Worm (Caenorhabditis elegans) whole organism, L1 larva: ENCODE results near the gene vps-53.

Experiments
- C04F5.9 ChIP-seq: sonication (generic microtip); optimal IDR thresholded peaks from 2 replicates; lab custom pipeline; 2016; ENCODE audit warnings: missing genetic modification characterization, missing compliant biosample characterization
- F16B12.6 ChIP-seq: fragments of 150-350 bp; optimal IDR thresholded peaks from 2 replicates; lab custom pipeline; 2014; ENCODE audit warnings: missing biosample characterization, missing genetic modification characterization
- aha-1 ChIP-seq: fragments of 150-350 bp; optimal IDR thresholded peaks from 2 replicates; lab custom pipeline; 2014; ENCODE audit warnings: missing biosample characterization, missing genetic modification characterization
- alr-1 ChIP-seq: fragments of 200-800 bp; sonication (Bioruptor generic); optimal IDR thresholded peaks from 2 replicates; lab custom pipeline; 2018; ENCODE audit warnings: borderline replicate concordance, mild to moderate bottlenecking, missing genetic modification characterization, missing compliant biosample characterization
- aly-2 ChIP-seq: fragments of 150-350 bp; optimal IDR thresholded peaks from 2 replicates; lab custom pipeline; 2014; ENCODE audit warnings: missing biosample characterization, missing genetic modification characterization
- blmp-1 ChIP-seq: fragments of 150-350 bp; optimal IDR thresholded peaks from 2 replicates; lab custom pipeline; 2014; ENCODE audit warnings: missing biosample characterization, missing genetic modification characterization
- ceh-8 ChIP-seq: fragments of 200-800 bp; sonication (Bioruptor generic); optimal IDR thresholded peaks from 2 replicates; lab custom pipeline; 2018; ENCODE audit warnings: mild to moderate bottlenecking, missing genetic modification characterization, moderate library complexity, missing compliant biosample characterization
- ceh-82 ChIP-seq, 3 experiments: fragments of 150-350 bp in 1 of 3; sonication (generic microtip) in 2 of 3; optimal IDR thresholded peaks; 2 replicates each; lab custom pipeline; 2014 to 2017; ENCODE audit warnings: missing biosample characterization in 3 of 3, missing genetic modification characterization in 3 of 3
- ceh-88 ChIP-seq: fragments of 200-800 bp; sonication (Bioruptor generic); IDR thresholded peaks from 2 replicates; pipeline ENCODE4 v1.3.6; 2022; ENCODE audit warnings: missing genetic modification characterization, missing compliant biosample characterization
- dpl-1 ChIP-seq, 3 experiments: fragments of 150-350 bp in 2 of 3; sonication (generic microtip) in 1 of 3; optimal IDR thresholded peaks; 2 replicates each; lab custom pipeline; 2014 to 2017; ENCODE audit warnings: missing biosample characterization in 3 of 3, missing genetic modification characterization in 3 of 3, missing genetic modification reagents in 3 of 3
- dsc-1 ChIP-seq: sonication (generic microtip); optimal IDR thresholded peaks from 2 replicates; lab custom pipeline; 2016; ENCODE audit warnings: mild to moderate bottlenecking, missing genetic modification characterization, missing compliant biosample characterization
- efl-1 ChIP-seq, 4 experiments: fragments of 150-350 bp; optimal IDR thresholded peaks in 3 of 4; peaks in 1 of 4; 1 replicate in 1 of 4; 2 replicates in 3 of 4; lab custom pipeline; 2014; ENCODE audit warnings: missing biosample characterization in 2 of 4, missing genetic modification characterization in 2 of 4, missing genetic modification reagents in 2 of 4
- efl-3 ChIP-seq: fragments of 200-800 bp; sonication (Bioruptor generic); optimal IDR thresholded peaks from 2 replicates; lab custom pipeline; 2018; ENCODE audit warnings: mild to moderate bottlenecking, missing genetic modification characterization, missing compliant biosample characterization
- egl-13 ChIP-seq: sonication (generic microtip); optimal IDR thresholded peaks from 2 replicates; lab custom pipeline; 2016; ENCODE audit warnings: missing genotype, missing genetic modification reagents, missing genetic modification characterization, missing compliant biosample characterization
- fkh-8 ChIP-seq: sonication (generic microtip); optimal IDR thresholded peaks from 2 replicates; lab custom pipeline; 2016; ENCODE audit warnings: mild to moderate bottlenecking, missing genetic modification characterization, missing compliant biosample characterization
- hlh-4 ChIP-seq: sonication (generic microtip); optimal IDR thresholded peaks from 2 replicates; lab custom pipeline; 2016; ENCODE audit warnings: mild to moderate bottlenecking, missing genetic modification characterization, missing compliant biosample characterization
- irx-1 ChIP-seq: sonication (generic microtip); optimal IDR thresholded peaks from 2 replicates; lab custom pipeline; 2016; ENCODE audit warnings: missing genetic modification characterization, missing compliant biosample characterization
- isw-1 ChIP-seq: fragments of 200-800 bp; sonication (Bioruptor generic); IDR thresholded peaks from 2 replicates; pipeline ENCODE4 v1.3.6; 2022; ENCODE audit warnings: missing genetic modification characterization, missing compliant biosample characterization
- lin-14 ChIP-seq: fragments of 200-800 bp; sonication (Bioruptor generic); optimal IDR thresholded peaks from 2 replicates; lab custom pipeline; 2018; ENCODE audit warnings: mild to moderate bottlenecking, missing genetic modification characterization, moderate library complexity, missing compliant biosample characterization
- lin-15B ChIP-seq: fragments of 150-350 bp; sonication (generic microtip); optimal IDR thresholded peaks from 3 replicates; lab custom pipeline; 2014; ENCODE audit warnings: missing biosample characterization, missing genetic modification characterization
- lin-39 ChIP-seq: fragments of 150-350 bp; optimal IDR thresholded peaks from 2 replicates; lab custom pipeline; 2014; ENCODE audit warnings: missing biosample characterization, missing genetic modification reagents, missing genetic modification characterization
- lir-3 ChIP-seq: sonication (generic microtip); optimal IDR thresholded peaks from 2 replicates; lab custom pipeline; 2016; ENCODE audit warnings: mild to moderate bottlenecking, missing genetic modification characterization, moderate library complexity, missing compliant biosample characterization; ENCODE audit not compliant: poor library complexity
- lsy-2 ChIP-seq, 2 experiments: fragments of 150-350 bp; optimal IDR thresholded peaks; 2 replicates each; lab custom pipeline; 2014; ENCODE audit warnings: missing biosample characterization in 2 of 2, missing genetic modification characterization in 2 of 2
- mab-9 ChIP-seq: fragments of 200-800 bp; sonication (Bioruptor generic); IDR thresholded peaks from 2 replicates; pipeline ENCODE4 v1.3.6; 2022; ENCODE audit warnings: missing genetic modification reagents, missing genetic modification characterization, missing compliant biosample characterization
- mdl-1 ChIP-seq, 2 experiments: fragments of 150-350 bp; optimal IDR thresholded peaks; 2 replicates each; lab custom pipeline; 2014 to 2017; ENCODE audit warnings: missing biosample characterization in 2 of 2, missing genetic modification characterization in 2 of 2, inconsistent platforms in 1 of 2
- mef-2 ChIP-seq: fragments of 150-350 bp; optimal IDR thresholded peaks from 2 replicates; lab custom pipeline; 2014; ENCODE audit warnings: missing biosample characterization, missing genetic modification characterization
- mep-1 ChIP-seq: fragments of 150-350 bp; optimal IDR thresholded peaks from 2 replicates; lab custom pipeline; 2014; ENCODE audit warnings: missing biosample characterization, missing genetic modification characterization
- nhr-11 ChIP-seq: fragments of 150-350 bp; optimal IDR thresholded peaks from 2 replicates; lab custom pipeline; 2014; ENCODE audit warnings: missing biosample characterization, missing genetic modification characterization
- nhr-19 ChIP-seq: fragments of 200-800 bp; sonication (Bioruptor generic); conservative IDR thresholded peaks from 2 replicates; pipeline ENCODE4 v1.3.6; 2022; ENCODE audit warnings: missing genetic modification characterization, missing compliant biosample characterization
- nhr-47 ChIP-seq: sonication (generic microtip); optimal IDR thresholded peaks from 2 replicates; lab custom pipeline; 2016; ENCODE audit warnings: mild to moderate bottlenecking, missing genetic modification characterization, moderate library complexity, missing compliant biosample characterization
- nhr-71 ChIP-seq: sonication (generic microtip); optimal IDR thresholded peaks from 2 replicates; lab custom pipeline; 2016; ENCODE audit warnings: mild to moderate bottlenecking, missing genetic modification characterization, moderate library complexity, missing compliant biosample characterization
- nhr-76 ChIP-seq: sonication (generic microtip); optimal IDR thresholded peaks from 2 replicates; lab custom pipeline; 2017; ENCODE audit warnings: missing biosample characterization, missing genetic modification characterization
- nhr-77 ChIP-seq: fragments of 150-350 bp; optimal IDR thresholded peaks from 2 replicates; lab custom pipeline; 2014; ENCODE audit warnings: missing biosample characterization, missing genetic modification characterization
- nhr-85 ChIP-seq: sonication (generic microtip); peaks from one replicate; lab custom pipeline; 2016; ENCODE audit warnings: missing genetic modification characterization, inconsistent platforms, missing compliant biosample characterization
- nhr-90 ChIP-seq: sonication (generic microtip); optimal IDR thresholded peaks from 2 replicates; lab custom pipeline; 2016; ENCODE audit warnings: mild to moderate bottlenecking, missing genetic modification characterization, missing compliant biosample characterization; ENCODE audit not compliant: poor library complexity
- pax-3 ChIP-seq: fragments of 200-800 bp; sonication (Bioruptor generic); optimal IDR thresholded peaks from 2 replicates; lab custom pipeline; 2018; ENCODE audit warnings: mild to moderate bottlenecking, missing genetic modification characterization, moderate library complexity, missing compliant biosample characterization
- pqm-1 ChIP-seq: sonication (generic microtip); optimal IDR thresholded peaks from 3 replicates; lab custom pipeline; 2017; ENCODE audit warnings: missing biosample characterization, missing genetic modification characterization
- rnt-1 ChIP-seq: sonication (generic microtip); optimal IDR thresholded peaks from 2 replicates; lab custom pipeline; 2016; ENCODE audit warnings: mild to moderate bottlenecking, missing genetic modification characterization, moderate library complexity, missing compliant biosample characterization
- skn-1 ChIP-seq: fragments of 150-350 bp; optimal IDR thresholded peaks from 2 replicates; lab custom pipeline; 2014; ENCODE audit warnings: missing biosample characterization, missing genetic modification characterization
- snu-23 ChIP-seq: sonication (generic microtip); optimal IDR thresholded peaks from 2 replicates; lab custom pipeline; 2016; ENCODE audit warnings: missing genetic modification characterization, missing compliant biosample characterization
- sptf-1 ChIP-seq: fragments of 150-350 bp; optimal IDR thresholded peaks from 2 replicates; lab custom pipeline; 2014; ENCODE audit warnings: missing biosample characterization, missing genetic modification characterization
- swsn-7 ChIP-seq: sonication (generic microtip); optimal IDR thresholded peaks from 2 replicates; lab custom pipeline; 2016; ENCODE audit warnings: missing genetic modification characterization, missing compliant biosample characterization
- tbx-2 ChIP-seq: sonication (generic microtip); optimal IDR thresholded peaks from 2 replicates; lab custom pipeline; 2016; ENCODE audit warnings: missing genetic modification characterization, missing compliant biosample characterization
- xbp-1 ChIP-seq: sonication (generic microtip); optimal IDR thresholded peaks from 2 replicates; lab custom pipeline; 2016; ENCODE audit warnings: missing genetic modification characterization, missing compliant biosample characterization
- zag-1 ChIP-seq: fragments of 150-350 bp; optimal IDR thresholded peaks from 2 replicates; lab custom pipeline; 2014; ENCODE audit warnings: missing biosample characterization, missing genetic modification characterization
- ztf-11 ChIP-seq, 2 experiments: sonication (generic microtip); optimal IDR thresholded peaks; 2 replicates each; lab custom pipeline; 2016 to 2017; ENCODE audit warnings: missing genetic modification characterization in 2 of 2, missing biosample characterization in 1 of 2, missing compliant biosample characterization in 1 of 2
- ztf-4 ChIP-seq: fragments of 150-350 bp; optimal IDR thresholded peaks from 2 replicates; lab custom pipeline; 2014; ENCODE audit warnings: missing biosample characterization, missing genetic modification characterization

The vps-53 gene

DNA sequence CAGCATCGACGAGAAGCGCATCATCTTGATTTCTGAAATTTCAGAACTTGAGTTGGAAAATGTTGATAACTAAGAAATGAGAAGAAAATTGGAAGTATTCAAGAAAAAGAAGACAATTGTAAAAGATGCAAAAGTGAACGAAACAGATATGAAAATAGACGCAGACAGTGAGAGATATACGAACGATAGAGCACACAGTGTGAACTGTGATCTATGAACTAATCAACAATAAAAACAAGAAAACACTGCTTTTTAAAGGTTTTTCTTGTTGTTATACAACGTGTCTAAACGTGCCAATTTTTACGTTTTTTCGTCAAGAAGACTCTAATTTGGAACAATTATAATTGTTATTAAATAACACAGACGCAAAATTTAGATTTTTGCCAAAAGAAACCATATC, 4.5 kb downstream of the vps-53 start, which contains the start of gene ech-6 (continued):
- peak; percentile 87 for TF ChIP-seq nhr-71 (tag; lab: Kevin White, UChicago)
- TF ChIP-seq nhr-47 (tag; lab: Kevin White, UChicago) = no peak
- no peak for TF ChIP-seq nhr-77
- TF ChIP-seq ceh-88 = no peak
- no peak for TF ChIP-seq zag-1 (tag; lab: Kevin White, UChicago)
- TF ChIP-seq xbp-1 (tag; lab: Kevin White, UChicago) = peak; percentile 2
- TF ChIP-seq efl-3 = no peak
- no peak for TF ChIP-seq mef-2 (tag; lab: Kevin White, UChicago)
- no peak for TF ChIP-seq ceh-82 (tag; optimal IDR thresholded peaks at IDR 0.05; lab: Kevin White, UChicago)
- TF ChIP-seq irx-1 (tag; lab: Kevin White, UChicago) = no peak
- TF ChIP-seq nhr-11 = no peak
- TF ChIP-seq hlh-4 (tag; lab: Kevin White, UChicago) = no peak
- TF ChIP-seq nhr-85 (tag; lab: Kevin White, UChicago) = peak; percentile 42
- no peak for TF ChIP-seq pqm-1 (tag; lab: Kevin White, UChicago)
- TF ChIP-seq aha-1 (tag; lab: Kevin White, UChicago) = no peak
- no peak for TF ChIP-seq aly-2 (tag; lab: Kevin White, UChicago)
- no peak for TF ChIP-seq mep-1 (tag; lab: Kevin White, UChicago)
- TF ChIP-seq lin-39 (tag; lab: Kevin White, UChicago) = no peak
- no peak for TF ChIP-seq C04F5.9
- TF ChIP-seq swsn-7 (tag; lab: Kevin White, UChicago) = no peak
- peak; percentile 31 to 39 for TF ChIP-seq lsy-2 (tag; optimal IDR thresholded peaks at IDR 0.05; lab: Kevin White, UChicago)
- no peak for TF ChIP-seq pax-3 (tag; lab: Kevin White, UChicago)
- TF ChIP-seq nhr-76 (tag; lab: Kevin White, UChicago) = no peak
- no peak for TF ChIP-seq lin-15B (tag; lab: Kevin White, UChicago)
- TF ChIP-seq mdl-1 (tag; optimal IDR thresholded peaks at IDR 0.05; lab: Kevin White, UChicago) = no peak
- no peak for TF ChIP-seq isw-1 (GFP tag; lab: Robert Waterston, UW)
- TF ChIP-seq lin-14 (GFP tag; lab: Kevin White, UChicago) = no peak

DNA sequence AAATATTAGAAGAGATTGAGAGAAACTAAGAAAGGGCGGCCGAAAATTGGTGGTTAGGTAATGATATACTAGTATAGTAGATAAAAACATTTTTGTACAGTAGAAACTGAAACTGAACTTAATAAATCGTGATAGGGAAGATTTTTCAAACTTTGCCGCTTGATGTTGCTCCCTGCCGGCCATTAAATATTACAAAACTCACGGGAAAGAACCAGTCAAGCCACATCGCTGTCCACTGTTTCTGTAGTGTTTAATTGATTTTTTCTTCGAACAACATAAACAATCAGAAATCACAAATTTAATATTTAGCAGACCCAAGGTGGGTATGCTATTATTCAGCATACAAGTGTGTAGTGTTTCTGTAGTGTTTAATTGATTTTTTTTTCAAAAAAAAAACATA, 6.2 kb downstream of the vps-53 start, which contains the start of gene T05G5.5:
T05G5.5 (minus strand) TSS at position 359 of the 400 bp plus-strand sequence.
- TF ChIP-seq aly-2 (tag; lab: Kevin White, UChicago) (no peak), hlh-4 (tag; lab: Kevin White, UChicago) (peak; percentile 23), rnt-1 (tag; lab: Kevin White, UChicago) (no peak), ztf-11 (tag; optimal IDR thresholded peaks at IDR 0.05; lab: Kevin White, UChicago) (no peak), lir-3 (tag; lab: Kevin White, UChicago) (no peak), nhr-71 (tag; lab: Kevin White, UChicago) (peak; percentile 40), efl-1 (optimal IDR thresholded peaks at IDR 0.05; lab: Kevin White, UChicago) (no peak), efl-1 (GFP tag; optimal IDR thresholded peaks at IDR 0.05 in 1 of 2; lab: Kevin White, UChicago) (peak in 1 of 2 experiments; percentile 56), ztf-4 (tag; lab: Kevin White, UChicago) (no peak)

DNA sequence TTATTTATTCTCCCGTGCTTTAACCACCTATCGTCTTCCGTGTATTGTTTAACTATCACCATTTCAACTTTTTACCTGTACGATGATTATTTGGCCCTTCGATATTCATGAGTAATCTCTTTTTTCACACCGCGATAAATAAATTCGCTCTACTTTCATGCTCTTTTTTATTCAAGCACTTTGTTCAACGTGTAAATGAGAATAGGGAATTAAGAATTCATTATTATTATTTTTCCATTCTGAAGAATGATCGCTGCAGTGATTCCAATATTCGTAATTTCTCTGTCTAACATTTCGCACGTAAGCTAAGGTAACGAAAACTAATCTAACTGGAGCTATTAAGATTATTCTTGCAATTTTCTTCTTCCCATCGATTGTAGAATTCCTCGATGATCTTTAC, 8.6 kb downstream of the vps-53 start, which contains the start of gene T05G5.4:
T05G5.4 (plus strand) TSS at position 241 of the 400 bp plus-strand sequence.
- TF ChIP-seq fkh-8 (tag; lab: Kevin White, UChicago) (no peak), F16B12.6 (tag; lab: Kevin White, UChicago) (no peak)

DNA sequence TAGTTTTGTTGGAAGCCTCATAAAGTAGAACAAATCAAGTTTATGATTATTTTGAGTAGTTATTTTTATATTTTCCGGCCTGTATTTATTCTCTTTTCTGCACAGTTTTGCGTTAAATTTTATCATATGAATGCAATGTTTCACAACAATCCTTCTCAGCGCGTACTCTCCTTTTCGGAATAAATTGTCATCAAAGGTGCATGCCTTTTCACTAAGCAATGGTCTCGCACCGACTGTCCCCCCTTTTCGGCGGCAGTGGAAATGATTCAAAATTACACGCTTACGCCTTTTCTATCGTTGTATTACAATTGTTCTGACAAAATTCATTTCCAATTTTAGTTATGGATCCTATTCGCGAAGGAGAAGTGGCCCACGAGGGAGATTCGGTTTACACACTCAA, 10.2 kb downstream of the vps-53 start, which contains the start of the genes iff-1 and cdk-1:
iff-1 (minus strand) TSS at position 61 of the 400 bp plus-strand sequence.
cdk-1 (plus strand) TSS at position 340 of the 400 bp plus-strand sequence.
- TF ChIP-seq ceh-8 (no peak), irx-1 (tag; lab: Kevin White, UChicago) (no peak), blmp-1 (tag; lab: Kevin White, UChicago) (peak; percentile 41), mab-9 (GFP tag; lab: Robert Waterston, UW) (no peak), nhr-85 (tag; lab: Kevin White, UChicago) (peak; percentile 56), lsy-2 (tag; optimal IDR thresholded peaks at IDR 0.05; lab: Kevin White, UChicago) (peak; percentile 57 to 82), alr-1 (no peak), swsn-7 (tag; lab: Kevin White, UChicago) (peak; percentile 2), sptf-1 (tag; lab: Kevin White, UChicago) (no peak), dpl-1 (GFP tag; optimal IDR thresholded peaks at IDR 0.05; lab: Kevin White, UChicago) (peak; percentile 79 to 90 (median 86)), nhr-90 (no peak), nhr-19 (GFP tag; lab: Robert Waterston, UW) (no peak), fkh-8 (tag; lab: Kevin White, UChicago) (no peak), snu-23 (GFP tag; lab: Kevin White, UChicago) (peak; percentile 40), lin-14 (GFP tag; lab: Kevin White, UChicago) (no peak), lin-15B (tag; lab: Kevin White, UChicago) (peak; percentile 30), egl-13 (tag; lab: Kevin White, UChicago) (no peak), dsc-1 (tag; lab: Kevin White, UChicago) (no peak), skn-1 (tag; lab: Kevin White, UChicago) (peak; percentile 83), tbx-2 (tag; lab: Kevin White, UChicago) (peak; percentile 0)
